Fruit fly (Drosophila melanogaster) whole organism, embryonic: ENCODE results near the gene CG42512.

Experiments used
- Adf1 ChIP-seq: fragments of 200-800 bp; sonication (Bioruptor generic); IDR thresholded peaks from 2 replicates; pipeline ENCODE4 v1.3.6; 2022; ENCODE audit warnings: missing biosample characterization, missing genetic modification characterization
- Antp ChIP-seq: fragments of 200-800 bp; sonication (Bioruptor generic); optimal IDR thresholded peaks from 3 replicates; lab custom pipeline; 2016; ENCODE audit warnings: missing biosample characterization, missing genetic modification characterization
- C15 ChIP-seq: fragments of 200-800 bp; sonication (Bioruptor generic); IDR thresholded peaks from 3 replicates; pipeline ENCODE4 v1.3.6; 2022; ENCODE audit warnings: missing biosample characterization, missing genetic modification characterization
- CG10274 ChIP-seq: fragments of 200-800 bp; sonication (Bioruptor generic); optimal IDR thresholded peaks from 3 replicates; lab custom pipeline; 2017; ENCODE audit warnings: missing biosample characterization, mild to moderate bottlenecking, missing genetic modification characterization
- CG10366 ChIP-seq: fragments of 200-800 bp; sonication (Bioruptor generic); IDR thresholded peaks from 2 replicates; pipeline ENCODE4 v1.3.6; 2022; ENCODE audit warnings: missing biosample characterization, missing genetic modification characterization
- CG12155 ChIP-seq: fragments of 200-800 bp; sonication (Bioruptor generic); optimal IDR thresholded peaks from 3 replicates; lab custom pipeline; 2016; ENCODE audit warnings: missing biosample characterization, missing genetic modification characterization
- CG12391 ChIP-seq: fragments of 200-800 bp; sonication (Bioruptor generic); optimal IDR thresholded peaks from 3 replicates; lab custom pipeline; 2018; ENCODE audit warnings: missing biosample characterization, mild to moderate bottlenecking, missing genetic modification characterization, moderate library complexity
- CG12769 ChIP-seq: fragments of 200-800 bp; sonication (Bioruptor generic); optimal IDR thresholded peaks from 2 replicates; lab custom pipeline; 2019; ENCODE audit warnings: missing biosample characterization, mild to moderate bottlenecking, missing genetic modification characterization, moderate library complexity
- CG14050 ChIP-seq: fragments of 200-800 bp; sonication (Bioruptor generic); IDR thresholded peaks from 3 replicates; pipeline ENCODE4 v1.3.6; 2022; ENCODE audit warnings: missing biosample characterization, missing genetic modification characterization
- CG15073 ChIP-seq: fragments of 200-800 bp; sonication (Bioruptor generic); optimal IDR thresholded peaks from 2 replicates; lab custom pipeline; 2016; ENCODE audit warnings: missing biosample characterization, missing genetic modification characterization
- CG1529 ChIP-seq: fragments of 200-800 bp; sonication (Bioruptor generic); optimal IDR thresholded peaks from 3 replicates; lab custom pipeline; 2018; ENCODE audit warnings: missing biosample characterization, missing genetic modification characterization
- CG16813 ChIP-seq: fragments of 200-800 bp; sonication (Bioruptor generic); IDR thresholded peaks from 3 replicates; pipeline ENCODE4 v1.3.6; 2022; ENCODE audit warnings: missing biosample characterization, missing genetic modification characterization; ENCODE audit not compliant: partially characterized antibody
- CG3407 ChIP-seq: fragments of 200-800 bp; sonication (Bioruptor generic); optimal IDR thresholded peaks from 2 replicates; lab custom pipeline; 2018; ENCODE audit warnings: missing biosample characterization, mild to moderate bottlenecking, missing genetic modification characterization
- CG34376 ChIP-seq: fragments of 200-800 bp; sonication (Bioruptor generic); optimal IDR thresholded peaks from 2 replicates; lab custom pipeline; 2018; ENCODE audit warnings: missing biosample characterization, mild to moderate bottlenecking, missing genetic modification characterization
- CG3995 ChIP-seq: fragments of 200-800 bp; sonication (Bioruptor generic); optimal IDR thresholded peaks from 3 replicates; lab custom pipeline; 2016; ENCODE audit warnings: missing biosample characterization, missing genetic modification characterization
- CG4730 ChIP-seq: fragments of 200-800 bp; sonication (Bioruptor generic); IDR thresholded peaks from 2 replicates; pipeline ENCODE4 v1.3.6; 2022; ENCODE audit warnings: missing biosample characterization, missing genetic modification characterization
- CG7745 ChIP-seq: fragments of 200-800 bp; sonication (Bioruptor generic); optimal IDR thresholded peaks from 2 replicates; lab custom pipeline; 2018; ENCODE audit warnings: missing biosample characterization, mild to moderate bottlenecking, missing genetic modification characterization, moderate library complexity
- CG8089 ChIP-seq: fragments of 200-800 bp; sonication (Bioruptor generic); optimal IDR thresholded peaks from 3 replicates; lab custom pipeline; 2016; ENCODE audit warnings: missing biosample characterization, missing genetic modification characterization
- CG9215 ChIP-seq: fragments of 200-800 bp; sonication (Bioruptor generic); IDR thresholded peaks from 2 replicates; pipeline ENCODE4 v1.3.6; 2022; ENCODE audit warnings: missing biosample characterization, missing genetic modification characterization
- CG9932 ChIP-seq: fragments of 200-800 bp; sonication (Bioruptor generic); IDR thresholded peaks from 2 replicates; pipeline ENCODE4 v1.3.6; 2022; ENCODE audit warnings: missing biosample characterization, missing genetic modification characterization
- Chrac-16 ChIP-seq: fragments of 200-800 bp; sonication (Bioruptor generic); optimal IDR thresholded peaks from 3 replicates; lab custom pipeline; 2016; ENCODE audit warnings: missing biosample characterization, missing genetic modification characterization
- D ChIP-seq, 2 experiments: fragments of 200-800 bp in 1 of 2; fragments of >200 bp in 1 of 2; sonication (Bioruptor generic) in 1 of 2; optimal IDR thresholded peaks; 2 replicates in 1 of 2; 3 replicates in 1 of 2; lab custom pipeline; 2017; ENCODE audit warnings: mild to moderate bottlenecking in 1 of 2, missing biosample characterization in 1 of 2, missing genetic modification characterization in 1 of 2, missing genetic modification reagents in 1 of 2
- D19A ChIP-seq: fragments of 200-800 bp; optimal IDR thresholded peaks from 3 replicates; lab custom pipeline; 2019; ENCODE audit warnings: missing biosample characterization, mild to moderate bottlenecking, missing genetic modification characterization, moderate library complexity
- Dbx ChIP-seq: fragments of 200-800 bp; sonication (Bioruptor generic); IDR thresholded peaks from 3 replicates; pipeline ENCODE4 v1.3.6; 2022; ENCODE audit warnings: missing biosample characterization, missing genetic modification characterization
- Dfd ChIP-seq, 2 experiments: fragments of >200 bp; optimal IDR thresholded peaks; 2 replicates each; lab custom pipeline; 2017; ENCODE audit warnings: missing biosample characterization in 2 of 2, missing genetic modification characterization in 2 of 2
- HHEX ChIP-seq: fragments of 200-800 bp; sonication (Bioruptor generic); optimal IDR thresholded peaks from 3 replicates; lab custom pipeline; 2017; ENCODE audit warnings: missing biosample characterization, mild to moderate bottlenecking, missing genetic modification characterization, missing genetic modification reagents
- Mes4 ChIP-seq: fragments of 200-800 bp; sonication (Bioruptor generic); optimal IDR thresholded peaks from 2 replicates; lab custom pipeline; 2016; ENCODE audit warnings: missing biosample characterization, missing genetic modification characterization
- Oli ChIP-seq: fragments of 200-800 bp; sonication (Bioruptor generic); optimal IDR thresholded peaks from 2 replicates; lab custom pipeline; 2018; ENCODE audit warnings: missing biosample characterization, mild to moderate bottlenecking, missing genetic modification characterization, moderate library complexity
- Ptx1 ChIP-seq: fragments of 200-800 bp; sonication (Bioruptor generic); IDR thresholded peaks from 2 replicates; pipeline ENCODE4 v1.3.6; 2022; ENCODE audit warnings: missing biosample characterization, missing genetic modification characterization
- Sox100B ChIP-seq: fragments of 200-800 bp; sonication (Bioruptor generic); optimal IDR thresholded peaks from 3 replicates; lab custom pipeline; 2018; ENCODE audit warnings: missing biosample characterization, mild to moderate bottlenecking, missing genetic modification characterization
- caup ChIP-seq: fragments of 200-800 bp; sonication (Bioruptor generic); optimal IDR thresholded peaks from 3 replicates; lab custom pipeline; 2017; ENCODE audit warnings: missing biosample characterization, mild to moderate bottlenecking, missing genetic modification characterization, moderate library complexity; ENCODE audit not compliant: severe bottlenecking
- crol ChIP-seq: fragments of 200-800 bp; sonication (Bioruptor generic); IDR thresholded peaks from 2 replicates; pipeline ENCODE4 v1.3.6; 2022; ENCODE audit warnings: missing biosample characterization, missing genetic modification characterization
- dm ChIP-seq: fragments of 200-800 bp; sonication (Bioruptor generic); optimal IDR thresholded peaks from 3 replicates; lab custom pipeline; 2016; ENCODE audit warnings: missing biosample characterization, missing genetic modification characterization
- dpn ChIP-seq, 2 experiments: fragments of 200-800 bp; sonication (Bioruptor generic); optimal IDR thresholded peaks; 3 replicates each; lab custom pipeline; 2016; ENCODE audit warnings: missing biosample characterization in 2 of 2, missing genetic modification characterization in 2 of 2
- dysf ChIP-seq: fragments of 200-800 bp; sonication (Bioruptor generic); IDR thresholded peaks from 3 replicates; pipeline ENCODE4 v1.3.6; 2022; ENCODE audit warnings: missing biosample characterization, missing genetic modification characterization
- en ChIP-seq: fragments of 200-800 bp; sonication (Bioruptor generic); optimal IDR thresholded peaks from 2 replicates; lab custom pipeline; 2016; ENCODE audit warnings: missing biosample characterization, missing genetic modification characterization
- fd3F ChIP-seq: fragments of 200-800 bp; sonication (Bioruptor generic); optimal IDR thresholded peaks from 2 replicates; lab custom pipeline; 2018; ENCODE audit warnings: missing biosample characterization, mild to moderate bottlenecking, missing genetic modification characterization, moderate library complexity
- gcm ChIP-seq: fragments of 200-800 bp; sonication (Bioruptor generic); optimal IDR thresholded peaks from 2 replicates; lab custom pipeline; 2019; ENCODE audit warnings: missing biosample characterization, mild to moderate bottlenecking, missing genetic modification characterization, moderate library complexity
- grau ChIP-seq: fragments of 200-800 bp; optimal IDR thresholded peaks from 3 replicates; lab custom pipeline; 2019; ENCODE audit warnings: missing biosample characterization, mild to moderate bottlenecking, missing genetic modification characterization, moderate library complexity
- gro ChIP-seq: fragments of 200-800 bp; sonication (Bioruptor generic); optimal IDR thresholded peaks from 2 replicates; lab custom pipeline; 2016; ENCODE audit warnings: missing biosample characterization, missing genetic modification characterization
- gt ChIP-seq: fragments of 200-800 bp; sonication (Bioruptor generic); IDR thresholded peaks from 2 replicates; pipeline ENCODE4 v1.3.6; 2022; ENCODE audit warnings: missing biosample characterization, missing genetic modification characterization
- h ChIP-seq: fragments of >200 bp; optimal IDR thresholded peaks from 2 replicates; lab custom pipeline; 2017
- jigr1 ChIP-seq: fragments of 200-800 bp; sonication (Bioruptor generic); IDR thresholded peaks from 3 replicates; pipeline ENCODE4 v1.3.6; 2022; ENCODE audit warnings: missing biosample characterization, missing genetic modification characterization
- klu ChIP-seq: fragments of 200-800 bp; sonication (Bioruptor generic); IDR thresholded peaks from 2 replicates; pipeline ENCODE4 v1.3.6; 2022; ENCODE audit warnings: missing biosample characterization, missing genetic modification characterization
- nau ChIP-seq: fragments of 200-800 bp; sonication (Bioruptor generic); optimal IDR thresholded peaks from 3 replicates; lab custom pipeline; 2017; ENCODE audit warnings: missing biosample characterization, mild to moderate bottlenecking, missing genetic modification characterization, missing genetic modification reagents
- org-1 ChIP-seq: fragments of 200-800 bp; sonication (Bioruptor generic); optimal IDR thresholded peaks from 2 replicates; lab custom pipeline; 2017; ENCODE audit warnings: missing biosample characterization, missing genetic modification characterization
- phol ChIP-seq: fragments of 200-800 bp; sonication (Bioruptor generic); optimal IDR thresholded peaks from 3 replicates; lab custom pipeline; 2018; ENCODE audit warnings: missing biosample characterization, mild to moderate bottlenecking, missing genetic modification characterization, moderate library complexity
- trem ChIP-seq: fragments of 200-800 bp; optimal IDR thresholded peaks from 3 replicates; lab custom pipeline; 2019; ENCODE audit warnings: missing biosample characterization, mild to moderate bottlenecking, missing genetic modification characterization, moderate library complexity
- zfh2 ChIP-seq: fragments of 200-800 bp; sonication (Bioruptor generic); optimal IDR thresholded peaks from 2 replicates; lab custom pipeline; 2016; ENCODE audit warnings: missing biosample characterization, missing genetic modification characterization

Gene CG42512

dm6 chrX:16640260-16641100, 10.7 kb upstream of the CG42512 start, which contains the start of the genes SNRPG and mthl1 (continued):
- peak; percentile 63 for TF ChIP-seq CG14050 (GFP tag; lab: Robert Waterston, UW)
- TF ChIP-seq Antp = peak; percentile 73
- peak; percentile 94 for TF ChIP-seq dysf (GFP tag; lab: Robert Waterston, UW)
- peak; percentile 87 for TF ChIP-seq Chrac-16 (GFP tag; lab: Kevin White, UChicago)
- peak; percentile 14 for TF ChIP-seq Sox100B
- TF ChIP-seq gt = peak; percentile 78
- no peak for TF ChIP-seq gro (GFP tag; lab: Kevin White, UChicago)
- peak; percentile 81 for TF ChIP-seq CG12155
- TF ChIP-seq Dfd (GFP tag; optimal IDR thresholded peaks at IDR 0.05; lab: Kevin White, UChicago) = peak in 1 of 2 experiments; percentile 65
- TF ChIP-seq zfh2 (GFP tag; lab: Kevin White, UChicago) = peak; percentile 88
- TF ChIP-seq D (optimal IDR thresholded peaks at IDR 0.05; lab: Kevin White, UChicago) = no peak
- TF ChIP-seq D (GFP tag; optimal IDR thresholded peaks at IDR 0.05; lab: Kevin White, UChicago) = peak; percentile 59
- TF ChIP-seq CG9215 (GFP tag; lab: Robert Waterston, UW) = peak; percentile 91
- TF ChIP-seq CG3995 = peak; percentile 79
- TF ChIP-seq D19A (tag; lab: Kevin White, UChicago) = no peak
- no peak for TF ChIP-seq CG7745 (tag; lab: Kevin White, UChicago)
- no peak for TF ChIP-seq h (lab: Kevin White, UChicago)
- TF ChIP-seq caup (GFP tag; lab: Kevin White, UChicago) = peak; percentile 68
- TF ChIP-seq CG12391 (tag; lab: Kevin White, UChicago) = peak; percentile 80
- no peak for TF ChIP-seq en (GFP tag; lab: Kevin White, UChicago)
- peak; percentile 75 for TF ChIP-seq crol
- peak; percentile 72 for TF ChIP-seq CG12769 (tag; lab: Kevin White, UChicago)
- peak; percentile 95 for TF ChIP-seq CG9932 (GFP tag; lab: Robert Waterston, UW)
- TF ChIP-seq org-1 = peak; percentile 23
- peak; percentile 34 for TF ChIP-seq CG8089
- TF ChIP-seq CG16813 (GFP tag; lab: Robert Waterston, UW) = peak; percentile 66
- TF ChIP-seq Dbx (GFP tag; lab: Robert Waterston, UW) = peak; percentile 94
- peak; percentile 76 for TF ChIP-seq fd3F (GFP tag; lab: Kevin White, UChicago)
- peak; percentile 84 for TF ChIP-seq phol (tag; lab: Kevin White, UChicago)
- peak; percentile 89 for TF ChIP-seq klu (GFP tag; lab: Robert Waterston, UW)
- peak; percentile 38 to 81 for TF ChIP-seq dpn (GFP tag; optimal IDR thresholded peaks at IDR 0.05; lab: Kevin White, UChicago)
- TF ChIP-seq CG10274 = peak; percentile 24
- TF ChIP-seq trem (tag; lab: Kevin White, UChicago) = no peak
- peak; percentile 77 for TF ChIP-seq C15
- peak; percentile 48 for TF ChIP-seq dm (GFP tag; lab: Kevin White, UChicago)
- TF ChIP-seq HHEX = peak; percentile 55
- TF ChIP-seq CG10366 (GFP tag; lab: Robert Waterston, UW) = peak; percentile 49
- TF ChIP-seq grau (tag; lab: Kevin White, UChicago) = peak; percentile 67
- peak; percentile 44 for TF ChIP-seq CG15073
- TF ChIP-seq jigr1 (GFP tag; lab: Robert Waterston, UW) = peak; percentile 92
- TF ChIP-seq nau = no peak
- TF ChIP-seq Oli (tag; lab: Kevin White, UChicago) = peak; percentile 72
- TF ChIP-seq Ptx1 (GFP tag; lab: Robert Waterston, UW) = peak; percentile 95
- TF ChIP-seq CG1529 = peak; percentile 21
- TF ChIP-seq CG3407 (GFP tag; lab: Kevin White, UChicago) = peak; percentile 49
- TF ChIP-seq CG4730 = peak; percentile 90
- TF ChIP-seq Mes4 (GFP tag; lab: Kevin White, UChicago) = peak; percentile 32
- TF ChIP-seq Adf1 (GFP tag; lab: Robert Waterston, UW) = peak; percentile 68
- peak; percentile 19 for TF ChIP-seq gcm
- peak; percentile 31 for TF ChIP-seq CG34376 (GFP tag; lab: Kevin White, UChicago)
